Worm (Caenorhabditis elegans): ENCODE results near the gene F55G7.3.

DNA sequence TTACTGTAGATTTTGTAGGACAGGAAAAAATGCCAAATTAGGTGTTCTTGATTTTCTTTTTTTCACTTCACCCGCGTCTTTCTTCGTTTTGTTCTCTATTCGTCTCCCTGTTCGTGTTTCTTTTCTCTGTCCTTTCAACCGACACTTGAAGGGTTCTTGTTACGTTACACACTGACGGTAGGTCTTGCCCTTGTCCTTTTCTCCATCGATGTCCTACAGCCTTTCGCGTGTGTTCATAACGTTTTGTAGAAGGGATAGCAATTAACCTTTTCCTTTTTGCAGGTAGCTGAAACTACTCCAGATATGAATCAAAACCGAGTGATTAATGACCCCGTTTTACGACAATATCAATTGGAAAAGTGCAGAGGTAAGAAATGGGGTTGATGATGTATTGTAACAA is 17.7 kb downstream of the F55G7.3 start, which contains the start of gene F55G7.1:
- TF ChIP-seq him-1 (tag; optimal IDR thresholded peaks at IDR 0.05), result no peak
- no peak for TF ChIP-seq dao-5 (tag; optimal IDR thresholded peaks at IDR 0.05)
